Fruit fly (Drosophila melanogaster) whole organism, embryonic: Measurements from ENCODE around the gene hry.

ENCODE experiments used
- Abd-B ChIP-seq: fragments of 200-800 bp; sonication (Bioruptor generic); optimal IDR thresholded peaks from 2 replicates; lab custom pipeline; 2018; ENCODE audit warnings: missing biosample characterization, mild to moderate bottlenecking, missing genetic modification characterization, moderate library complexity
- Blimp-1 ChIP-seq: fragments of 200-800 bp; sonication (Bioruptor generic); optimal IDR thresholded peaks from 3 replicates; lab custom pipeline; 2018; ENCODE audit warnings: missing biosample characterization, missing genetic modification characterization, mild to moderate bottlenecking, moderate library complexity, missing genetic modification reagents
- CG10267 ChIP-seq: fragments of 200-800 bp; sonication (Bioruptor generic); optimal IDR thresholded peaks from 2 replicates; lab custom pipeline; 2018; ENCODE audit warnings: missing biosample characterization, mild to moderate bottlenecking, missing genetic modification characterization, moderate library complexity
- CG11504 ChIP-seq: fragments of 200-800 bp; sonication (Bioruptor generic); optimal IDR thresholded peaks from 3 replicates; lab custom pipeline; 2019; ENCODE audit warnings: missing biosample characterization, mild to moderate bottlenecking, missing genetic modification characterization, moderate library complexity
- CG12071 ChIP-seq: fragments of 200-800 bp; sonication (Bioruptor generic); optimal IDR thresholded peaks from 3 replicates; lab custom pipeline; 2018; ENCODE audit warnings: missing biosample characterization, mild to moderate bottlenecking, missing genetic modification characterization
- CG1233 ChIP-seq: fragments of 200-800 bp; sonication (Bioruptor generic); optimal IDR thresholded peaks from 4 replicates; lab custom pipeline; 2018; ENCODE audit warnings: missing biosample characterization, mild to moderate bottlenecking, missing genetic modification characterization
- CG12391 ChIP-seq: fragments of 200-800 bp; sonication (Bioruptor generic); optimal IDR thresholded peaks from 3 replicates; lab custom pipeline; 2018; ENCODE audit warnings: missing biosample characterization, mild to moderate bottlenecking, missing genetic modification characterization, moderate library complexity
- CG13296 ChIP-seq: fragments of 200-800 bp; sonication (Bioruptor generic); optimal IDR thresholded peaks from 3 replicates; lab custom pipeline; 2018; ENCODE audit warnings: missing biosample characterization, mild to moderate bottlenecking, missing genetic modification characterization
- CG13424 ChIP-seq: fragments of 200-800 bp; sonication (Bioruptor generic); optimal IDR thresholded peaks from 2 replicates; lab custom pipeline; 2019; ENCODE audit warnings: missing biosample characterization, mild to moderate bottlenecking, missing genetic modification characterization, moderate library complexity
- CG14710 ChIP-seq: fragments of 200-800 bp; sonication (Bioruptor generic); optimal IDR thresholded peaks from 3 replicates; lab custom pipeline; 2019; ENCODE audit warnings: missing biosample characterization, mild to moderate bottlenecking, missing genetic modification characterization, moderate library complexity
- CG15696 ChIP-seq: fragments of 200-800 bp; sonication (Bioruptor generic); optimal IDR thresholded peaks from 2 replicates; lab custom pipeline; 2019; ENCODE audit warnings: missing biosample characterization, mild to moderate bottlenecking, missing genetic modification characterization, moderate library complexity
- CG16815 ChIP-seq: fragments of 200-800 bp; sonication (Bioruptor generic); optimal IDR thresholded peaks from 3 replicates; lab custom pipeline; 2017; ENCODE audit warnings: missing biosample characterization, mild to moderate bottlenecking, missing genetic modification characterization
- CG18262 ChIP-seq: fragments of 200-800 bp; optimal IDR thresholded peaks from 3 replicates; lab custom pipeline; 2019; ENCODE audit warnings: missing biosample characterization, mild to moderate bottlenecking, missing genetic modification characterization, moderate library complexity
- CG2678 ChIP-seq: fragments of 200-800 bp; sonication (Bioruptor generic); optimal IDR thresholded peaks from 3 replicates; lab custom pipeline; 2019; ENCODE audit warnings: missing biosample characterization, mild to moderate bottlenecking, missing genetic modification characterization, moderate library complexity
- CG2712 ChIP-seq: fragments of 200-800 bp; optimal IDR thresholded peaks from 3 replicates; lab custom pipeline; 2019; ENCODE audit warnings: missing biosample characterization, mild to moderate bottlenecking, missing genetic modification characterization, moderate library complexity
- CG3995 ChIP-seq: fragments of 200-800 bp; sonication (Bioruptor generic); optimal IDR thresholded peaks from 3 replicates; lab custom pipeline; 2016; ENCODE audit warnings: missing biosample characterization, missing genetic modification characterization
- CG5953 ChIP-seq: fragments of 200-800 bp; sonication (Bioruptor generic); IDR thresholded peaks from 2 replicates; pipeline ENCODE4 v1.3.6; 2022; ENCODE audit warnings: missing biosample characterization, missing genetic modification characterization
- CG6689 ChIP-seq: fragments of 200-800 bp; sonication (Bioruptor generic); IDR thresholded peaks from 2 replicates; pipeline ENCODE4 v1.3.6; 2022; ENCODE audit warnings: missing biosample characterization, missing genetic modification characterization
- CG7556 ChIP-seq: fragments of 200-800 bp; sonication (Bioruptor generic); optimal IDR thresholded peaks from 2 replicates; lab custom pipeline; 2017; ENCODE audit warnings: missing biosample characterization, mild to moderate bottlenecking, missing genetic modification characterization
- CG7839 ChIP-seq: fragments of 200-800 bp; sonication (Bioruptor generic); optimal IDR thresholded peaks from 3 replicates; lab custom pipeline; 2018; ENCODE audit warnings: missing biosample characterization, mild to moderate bottlenecking, missing genetic modification characterization, moderate library complexity
- CG8290 ChIP-seq, 3 experiments: fragments of 200-800 bp; sonication (Bioruptor generic); optimal IDR thresholded peaks; 2 replicates each; lab custom pipeline; 2016 to 2019; ENCODE audit warnings: missing biosample characterization in 3 of 3, missing genetic modification characterization in 3 of 3, mild to moderate bottlenecking in 2 of 3, moderate library complexity in 1 of 3
- CG8388 ChIP-seq: fragments of 200-800 bp; sonication (Bioruptor generic); optimal IDR thresholded peaks from 2 replicates; lab custom pipeline; 2019; ENCODE audit warnings: missing biosample characterization, mild to moderate bottlenecking, missing genetic modification characterization, moderate library complexity
- CG9727 ChIP-seq: fragments of 200-800 bp; sonication (Bioruptor generic); optimal IDR thresholded peaks from 3 replicates; lab custom pipeline; 2017; ENCODE audit warnings: missing biosample characterization, mild to moderate bottlenecking, missing genetic modification characterization
- CG9797 ChIP-seq: fragments of 200-800 bp; sonication (Bioruptor generic); optimal IDR thresholded peaks from 3 replicates; lab custom pipeline; 2018; ENCODE audit warnings: missing biosample characterization, mild to moderate bottlenecking, missing genetic modification characterization
- CoRest ChIP-seq: fragments of 200-800 bp; sonication (Bioruptor generic); optimal IDR thresholded peaks from 3 replicates; lab custom pipeline; 2018; ENCODE audit warnings: missing biosample characterization, mild to moderate bottlenecking, missing genetic modification characterization, moderate library complexity
- Ets65A ChIP-seq: fragments of 200-800 bp; sonication (Bioruptor generic); peaks from one replicate; lab custom pipeline; 2016; ENCODE audit warnings: missing biosample characterization, missing genetic modification characterization
- GATAe ChIP-seq: fragments of 200-800 bp; sonication (Bioruptor generic); conservative IDR thresholded peaks from 2 replicates; pipeline ENCODE4 v1.3.6; 2022; ENCODE audit warnings: missing biosample characterization, missing genetic modification characterization
- Hr51 ChIP-seq, 2 experiments: fragments of 200-800 bp; sonication (Bioruptor generic); optimal IDR thresholded peaks; 2 replicates in 1 of 2; 3 replicates in 1 of 2; lab custom pipeline; 2016 to 2018; ENCODE audit warnings: missing biosample characterization in 2 of 2, missing genetic modification characterization in 2 of 2, mild to moderate bottlenecking in 1 of 2, moderate library complexity in 1 of 2
- Med ChIP-seq: fragments of 200-800 bp; sonication (Bioruptor generic); peaks from one replicate; lab custom pipeline; 2016; ENCODE audit warnings: missing biosample characterization, missing genetic modification characterization, mild to moderate bottlenecking, inconsistent platforms, moderate library complexity
- Oli ChIP-seq: fragments of 200-800 bp; sonication (Bioruptor generic); optimal IDR thresholded peaks from 2 replicates; lab custom pipeline; 2018; ENCODE audit warnings: missing biosample characterization, mild to moderate bottlenecking, missing genetic modification characterization, moderate library complexity
- PHDP ChIP-seq: fragments of 200-800 bp; sonication (Bioruptor generic); optimal IDR thresholded peaks from 3 replicates; lab custom pipeline; 2018; ENCODE audit warnings: missing biosample characterization, mild to moderate bottlenecking, missing genetic modification characterization, moderate library complexity
- Sox102F ChIP-seq: fragments of 200-800 bp; sonication (Bioruptor generic); optimal IDR thresholded peaks from 2 replicates; lab custom pipeline; 2018; ENCODE audit warnings: missing biosample characterization, mild to moderate bottlenecking, missing genetic modification characterization, moderate library complexity
- Ssrp ChIP-seq: fragments of 200-800 bp; sonication (Bioruptor generic); optimal IDR thresholded peaks from 2 replicates; lab custom pipeline; 2018; ENCODE audit warnings: missing biosample characterization, mild to moderate bottlenecking, missing genetic modification characterization, moderate library complexity
- bsh ChIP-seq, 2 experiments: fragments of 200-800 bp; sonication (Bioruptor generic); optimal IDR thresholded peaks; 2 replicates each; lab custom pipeline; 2017 to 2018; ENCODE audit warnings: mild to moderate bottlenecking in 2 of 2, missing biosample characterization in 2 of 2, missing genetic modification characterization in 2 of 2, moderate library complexity in 1 of 2
- dimm ChIP-seq: fragments of 200-800 bp; sonication (Bioruptor generic); IDR thresholded peaks from 2 replicates; pipeline ENCODE4 v1.3.6; 2022; ENCODE audit warnings: missing biosample characterization, missing genetic modification characterization
- dmrt11E ChIP-seq: fragments of 200-800 bp; sonication (Bioruptor generic); optimal IDR thresholded peaks from 3 replicates; lab custom pipeline; 2018; ENCODE audit warnings: missing biosample characterization, mild to moderate bottlenecking, missing genetic modification characterization, moderate library complexity
- dmrt99B ChIP-seq: fragments of 200-800 bp; sonication (Bioruptor generic); optimal IDR thresholded peaks from 2 replicates; lab custom pipeline; 2018; ENCODE audit warnings: missing biosample characterization, mild to moderate bottlenecking, missing genetic modification characterization, moderate library complexity
- esg ChIP-seq: fragments of 200-800 bp; sonication (Bioruptor generic); conservative IDR thresholded peaks from 2 replicates; pipeline ENCODE4 v1.3.6; 2022; ENCODE audit warnings: missing biosample characterization, missing genetic modification characterization
- fru ChIP-seq: fragments of >200 bp; optimal IDR thresholded peaks from 2 replicates; lab custom pipeline; 2017
- gem ChIP-seq: fragments of 200-800 bp; sonication (Bioruptor generic); optimal IDR thresholded peaks from 2 replicates; lab custom pipeline; 2019; ENCODE audit warnings: missing biosample characterization, mild to moderate bottlenecking, missing genetic modification characterization, moderate library complexity
- h ChIP-seq: fragments of >200 bp; optimal IDR thresholded peaks from 2 replicates; lab custom pipeline; 2017
- lola ChIP-seq, 3 experiments: fragments of >200 bp in 2 of 3; fragments of 200-800 bp in 1 of 3; sonication (Bioruptor generic) in 1 of 3; optimal IDR thresholded peaks; 2 replicates each; lab custom pipeline; 2017 to 2019; ENCODE audit warnings: missing biosample characterization in 3 of 3, missing genetic modification characterization in 3 of 3, mild to moderate bottlenecking in 1 of 3, moderate library complexity in 1 of 3
- nmo ChIP-seq: fragments of 200-800 bp; sonication (Bioruptor generic); optimal IDR thresholded peaks from 2 replicates; lab custom pipeline; 2018; ENCODE audit warnings: missing biosample characterization, mild to moderate bottlenecking, missing genetic modification characterization, moderate library complexity
- phol ChIP-seq: fragments of 200-800 bp; sonication (Bioruptor generic); optimal IDR thresholded peaks from 3 replicates; lab custom pipeline; 2018; ENCODE audit warnings: missing biosample characterization, mild to moderate bottlenecking, missing genetic modification characterization, moderate library complexity
- ro ChIP-seq: fragments of 200-800 bp; sonication (Bioruptor generic); IDR thresholded peaks from 2 replicates; pipeline ENCODE4 v1.3.6; 2022; ENCODE audit warnings: missing biosample characterization, missing genetic modification characterization
- stc ChIP-seq: fragments of 200-800 bp; sonication (Bioruptor generic); IDR thresholded peaks from 2 replicates; pipeline ENCODE4 v1.3.6; 2022; ENCODE audit warnings: missing biosample characterization, missing genetic modification characterization
- unpg ChIP-seq: fragments of 200-800 bp; sonication (Bioruptor generic); optimal IDR thresholded peaks from 3 replicates; lab custom pipeline; 2018; ENCODE audit warnings: missing biosample characterization, mild to moderate bottlenecking, missing genetic modification characterization, moderate library complexity

hry gene

dm6 chr3L:8708856-8709255 lies 33.3 kb downstream of the hry start (continued):
- TF ChIP-seq CG8290 (GFP tag; optimal IDR thresholded peaks at IDR 0.05; lab: Kevin White, UChicago) (no peak), CG8290 (tag; optimal IDR thresholded peaks at IDR 0.05; lab: Kevin White, UChicago) (peak in 1 of 2 experiments; percentile 12), Med (GFP tag; lab: Kevin White, UChicago) (peak; percentile 26), GATAe (GFP tag; lab: Robert Waterston, UW) (peak; percentile 27; the same call in 1 of the 2 replicates), fru (lab: Kevin White, UChicago) (no peak)
- TF ChIP-seq, all 482 proteins: peak for 28

- peak; percentile 56 for TF ChIP-seq CG2678 (tag; lab: Kevin White, UChicago)
- TF ChIP-seq CoRest (tag; lab: Kevin White, UChicago), result peak; percentile 46
- TF ChIP-seq CG16815 (GFP tag; lab: Kevin White, UChicago), result no peak
- peak; percentile 47 for TF ChIP-seq CG11504
- no peak for TF ChIP-seq ro (GFP tag; lab: Robert Waterston, UW)
- TF ChIP-seq CG12391 (tag; lab: Kevin White, UChicago), result peak; percentile 31
- TF ChIP-seq Med (GFP tag; lab: Kevin White, UChicago), result peak; percentile 53
- no peak for TF ChIP-seq Ets65A (GFP tag; lab: Kevin White, UChicago)
- peak; percentile 66 for TF ChIP-seq gem
- TF ChIP-seq Ssrp (tag; lab: Kevin White, UChicago), result peak; percentile 23
- TF ChIP-seq nmo (GFP tag; lab: Kevin White, UChicago), result peak; percentile 44
- peak; percentile 48 for TF ChIP-seq CG7839 (tag; lab: Kevin White, UChicago)
- peak; percentile 41 for TF ChIP-seq dmrt11E (tag; lab: Kevin White, UChicago)
- peak; percentile 2 for TF ChIP-seq CG14710
- peak; percentile 31 for TF ChIP-seq Abd-B (GFP tag; lab: Kevin White, UChicago)
- no peak for TF ChIP-seq h (lab: Kevin White, UChicago)
- no peak for TF ChIP-seq dimm
- TF ChIP-seq CG12071 (GFP tag; lab: Kevin White, UChicago), result no peak
- peak; percentile 46 for TF ChIP-seq CG10267 (tag; lab: Kevin White, UChicago)
- TF ChIP-seq unpg (GFP tag; lab: Kevin White, UChicago), result peak; percentile 30
- TF ChIP-seq CG9727 (GFP tag; lab: Kevin White, UChicago), result peak; percentile 57
- peak; percentile 45 for TF ChIP-seq dmrt99B (tag; lab: Kevin White, UChicago)
- peak; percentile 24 for TF ChIP-seq CG8388 (GFP tag; lab: Kevin White, UChicago)
- peak; percentile 38 for TF ChIP-seq CG2712
- TF ChIP-seq PHDP (tag; lab: Kevin White, UChicago), result peak; percentile 39
- TF ChIP-seq Oli (tag; lab: Kevin White, UChicago), result peak; percentile 25
- no peak for TF ChIP-seq esg
- peak in 1 of 2 experiments; percentile 43 for TF ChIP-seq Hr51 (GFP tag; optimal IDR thresholded peaks at IDR 0.05; lab: Kevin White, UChicago)
- no peak for TF ChIP-seq stc
- peak; percentile 33 for TF ChIP-seq CG1233
- TF ChIP-seq phol (tag; lab: Kevin White, UChicago), result peak; percentile 20
- peak in 1 of 3 experiments; percentile 34 for TF ChIP-seq lola (GFP tag; optimal IDR thresholded peaks at IDR 0.05; lab: Kevin White, UChicago)
- TF ChIP-seq CG6689, result no peak
- peak; percentile 45 for TF ChIP-seq CG15696 (tag; lab: Kevin White, UChicago)
- peak; percentile 70 for TF ChIP-seq Blimp-1 (GFP tag; lab: Kevin White, UChicago)
- TF ChIP-seq CG13296 (GFP tag; lab: Kevin White, UChicago), result no peak
- TF ChIP-seq bsh (GFP tag; optimal IDR thresholded peaks at IDR 0.05; lab: Kevin White, UChicago), result peak in 1 of 2 experiments; percentile 32
- TF ChIP-seq CG13424 (tag; lab: Kevin White, UChicago), result peak; percentile 4
- TF ChIP-seq CG7556, result peak; percentile 33
- TF ChIP-seq CG3995, result no peak
- TF ChIP-seq CG5953, result no peak
- TF ChIP-seq CG18262 (tag; lab: Kevin White, UChicago), result peak; percentile 29
- no peak for TF ChIP-seq CG9797 (GFP tag; lab: Kevin White, UChicago)
- peak; percentile 38 for TF ChIP-seq Sox102F (GFP tag; lab: Kevin White, UChicago)
These were observed 37.4 kb downstream of the hry start for dm6 chr3L:8712913-8713312.
